Fruit fly (Drosophila melanogaster) whole organism, embryonic: Measurements from ENCODE around the gene Jhbp5.
A peak's percentile ranks its signal among the peaks of the same experiment; 100 is the strongest.

Experiments
- Bdp1 ChIP-seq: fragments of 200-800 bp; sonication (Bioruptor generic); optimal IDR thresholded peaks from 3 replicates; lab custom pipeline; 2016; ENCODE audit warnings: missing biosample characterization, missing genetic modification characterization
- CG11247 ChIP-seq: fragments of 200-800 bp; sonication (Bioruptor generic); IDR thresholded peaks from 2 replicates; pipeline ENCODE4 v1.3.6; 2022; ENCODE audit warnings: missing biosample characterization, missing genetic modification characterization
- CG11456 ChIP-seq: fragments of 200-800 bp; sonication (Bioruptor generic); IDR thresholded peaks from 3 replicates; pipeline ENCODE4 v1.3.6; 2022; ENCODE audit warnings: missing biosample characterization, missing genetic modification characterization
- CG17328 ChIP-seq: fragments of 200-800 bp; sonication (Bioruptor generic); IDR thresholded peaks from 2 replicates; pipeline ENCODE4 v1.3.6; 2022; ENCODE audit warnings: missing biosample characterization, missing genetic modification characterization
- CG17802 ChIP-seq: fragments of 200-800 bp; sonication (Bioruptor generic); optimal IDR thresholded peaks from 2 replicates; lab custom pipeline; 2018; ENCODE audit warnings: missing biosample characterization, mild to moderate bottlenecking, missing genetic modification characterization, moderate library complexity
- CG2889 ChIP-seq: fragments of 200-800 bp; sonication (Bioruptor generic); IDR thresholded peaks from 3 replicates; pipeline ENCODE4 v1.3.6; 2022; ENCODE audit warnings: missing biosample characterization, missing genetic modification characterization
- CG31388 ChIP-seq: fragments of 200-800 bp; sonication (Bioruptor generic); optimal IDR thresholded peaks from 2 replicates; lab custom pipeline; 2016; ENCODE audit warnings: missing biosample characterization, missing genetic modification characterization
- CG32772 ChIP-seq: fragments of 200-800 bp; sonication (Bioruptor generic); IDR thresholded peaks from 2 replicates; pipeline ENCODE4 v1.3.6; 2022; ENCODE audit warnings: missing biosample characterization, missing genetic modification characterization
- CG34376 ChIP-seq: fragments of 200-800 bp; sonication (Bioruptor generic); optimal IDR thresholded peaks from 2 replicates; lab custom pipeline; 2018; ENCODE audit warnings: missing biosample characterization, mild to moderate bottlenecking, missing genetic modification characterization
- CG4854 ChIP-seq: fragments of 200-800 bp; sonication (Bioruptor generic); optimal IDR thresholded peaks from 2 replicates; lab custom pipeline; 2016; ENCODE audit warnings: missing biosample characterization, missing genetic modification characterization, inconsistent platforms
- CG6272 ChIP-seq: fragments of 200-800 bp; sonication (Bioruptor generic); IDR thresholded peaks from 2 replicates; pipeline ENCODE4 v1.3.6; 2022; ENCODE audit warnings: missing biosample characterization, missing genetic modification characterization
- Dad ChIP-seq: fragments of 200-800 bp; sonication (Bioruptor generic); optimal IDR thresholded peaks from 3 replicates; lab custom pipeline; 2016; ENCODE audit warnings: missing biosample characterization, missing genetic modification characterization
- Deaf1 ChIP-seq: fragments of 200-800 bp; optimal IDR thresholded peaks from 3 replicates; lab custom pipeline; 2019; ENCODE audit warnings: missing biosample characterization, mild to moderate bottlenecking, missing genetic modification characterization, moderate library complexity
- Dip2 ChIP-seq: fragments of 200-800 bp; sonication (Bioruptor generic); IDR thresholded peaks from 2 replicates; pipeline ENCODE4 v1.3.6; 2022; ENCODE audit warnings: missing biosample characterization, missing genetic modification characterization
- Ets65A ChIP-seq: fragments of 200-800 bp; sonication (Bioruptor generic); peaks from one replicate; lab custom pipeline; 2016; ENCODE audit warnings: missing biosample characterization, missing genetic modification characterization
- Hey ChIP-seq: fragments of 200-800 bp; sonication (Bioruptor generic); optimal IDR thresholded peaks from 3 replicates; lab custom pipeline; 2018; ENCODE audit warnings: missing biosample characterization, mild to moderate bottlenecking, missing genetic modification characterization
- Hr3 ChIP-seq: fragments of 200-800 bp; sonication (Bioruptor generic); optimal IDR thresholded peaks from 3 replicates; lab custom pipeline; 2016; ENCODE audit warnings: missing biosample characterization, missing genetic modification characterization
- Kr ChIP-seq: fragments of 200-800 bp; sonication (Bioruptor generic); optimal IDR thresholded peaks from 2 replicates; lab custom pipeline; 2017; ENCODE audit warnings: missing biosample characterization, mild to moderate bottlenecking, missing genetic modification characterization
- MBD-R2 ChIP-seq: fragments of 200-800 bp; sonication (Bioruptor generic); IDR thresholded peaks from 2 replicates; pipeline ENCODE4 v1.3.6; 2022; ENCODE audit warnings: missing biosample characterization, missing genetic modification characterization
- Myb ChIP-seq: fragments of 200-800 bp; sonication (Bioruptor generic); optimal IDR thresholded peaks from 2 replicates; lab custom pipeline; 2016; ENCODE audit warnings: missing biosample characterization, missing genetic modification characterization
- Nf-YC ChIP-seq: fragments of 200-800 bp; optimal IDR thresholded peaks from 3 replicates; lab custom pipeline; 2019; ENCODE audit warnings: missing biosample characterization, mild to moderate bottlenecking, missing genetic modification characterization, moderate library complexity
- Ravus ChIP-seq: fragments of 200-800 bp; sonication (Bioruptor generic); IDR thresholded peaks from 2 replicates; pipeline ENCODE4 v1.3.6; 2022; ENCODE audit warnings: missing biosample characterization, missing genetic modification characterization
- ac ChIP-seq: fragments of 200-800 bp; sonication (Bioruptor generic); optimal IDR thresholded peaks from 3 replicates; lab custom pipeline; 2017; ENCODE audit warnings: missing biosample characterization, mild to moderate bottlenecking, missing genetic modification characterization
- cwo ChIP-seq: fragments of 200-800 bp; sonication (Bioruptor generic); optimal IDR thresholded peaks from 3 replicates; lab custom pipeline; 2017; ENCODE audit warnings: missing biosample characterization, missing genetic modification characterization, mild to moderate bottlenecking, moderate library complexity, missing genetic modification reagents
- exex ChIP-seq: fragments of 200-800 bp; sonication (Bioruptor generic); optimal IDR thresholded peaks from 4 replicates; lab custom pipeline; 2018; ENCODE audit warnings: missing biosample characterization, mild to moderate bottlenecking, missing genetic modification characterization, moderate library complexity
- fd64A ChIP-seq: fragments of 200-800 bp; sonication (Bioruptor generic); optimal IDR thresholded peaks from 3 replicates; lab custom pipeline; 2018; ENCODE audit warnings: missing biosample characterization, mild to moderate bottlenecking, missing genetic modification characterization
- fd96Cb ChIP-seq: fragments of 200-800 bp; sonication (Bioruptor generic); optimal IDR thresholded peaks from 2 replicates; lab custom pipeline; 2018; ENCODE audit warnings: missing biosample characterization, mild to moderate bottlenecking, missing genetic modification characterization, moderate library complexity
- grn ChIP-seq: fragments of 200-800 bp; sonication (Bioruptor generic); optimal IDR thresholded peaks from 3 replicates; lab custom pipeline; 2017; ENCODE audit warnings: missing biosample characterization, missing genetic modification characterization
- gro ChIP-seq: fragments of 200-800 bp; sonication (Bioruptor generic); optimal IDR thresholded peaks from 2 replicates; lab custom pipeline; 2016; ENCODE audit warnings: missing biosample characterization, missing genetic modification characterization
- lab ChIP-seq: fragments of 200-800 bp; sonication (Bioruptor generic); optimal IDR thresholded peaks from 3 replicates; lab custom pipeline; 2017; ENCODE audit warnings: missing biosample characterization, missing genetic modification characterization, mild to moderate bottlenecking, moderate library complexity, missing genetic modification reagents
- luna ChIP-seq: fragments of 200-800 bp; sonication (Bioruptor generic); optimal IDR thresholded peaks from 2 replicates; lab custom pipeline; 2016; ENCODE audit warnings: missing biosample characterization, missing genetic modification characterization
- mirr ChIP-seq: fragments of 200-800 bp; sonication (Bioruptor generic); optimal IDR thresholded peaks from 3 replicates; lab custom pipeline; 2018; ENCODE audit warnings: missing biosample characterization, mild to moderate bottlenecking, missing genetic modification characterization
- phol ChIP-seq: fragments of 200-800 bp; sonication (Bioruptor generic); optimal IDR thresholded peaks from 3 replicates; lab custom pipeline; 2018; ENCODE audit warnings: missing biosample characterization, mild to moderate bottlenecking, missing genetic modification characterization, moderate library complexity
- repo ChIP-seq: fragments of 200-800 bp; sonication (Bioruptor generic); optimal IDR thresholded peaks from 2 replicates; lab custom pipeline; 2016; ENCODE audit warnings: missing biosample characterization, missing genetic modification characterization
- ro ChIP-seq: fragments of 200-800 bp; sonication (Bioruptor generic); IDR thresholded peaks from 2 replicates; pipeline ENCODE4 v1.3.6; 2022; ENCODE audit warnings: missing biosample characterization, missing genetic modification characterization
- sd ChIP-seq: fragments of 200-800 bp; sonication (Bioruptor generic); optimal IDR thresholded peaks from 3 replicates; lab custom pipeline; 2018; ENCODE audit warnings: missing biosample characterization, mild to moderate bottlenecking, missing genetic modification characterization, moderate library complexity
- seq ChIP-seq: fragments of 200-800 bp; sonication (Bioruptor generic); IDR thresholded peaks from 2 replicates; pipeline ENCODE4 v1.3.6; 2022; ENCODE audit warnings: missing biosample characterization, missing genetic modification characterization
- slbo ChIP-seq: fragments of 200-800 bp; sonication (Bioruptor generic); IDR thresholded peaks from 2 replicates; pipeline ENCODE4 v1.3.6; 2022; ENCODE audit warnings: missing biosample characterization, missing genetic modification characterization
- sug ChIP-seq: fragments of 200-800 bp; optimal IDR thresholded peaks from 2 replicates; lab custom pipeline; 2019; ENCODE audit warnings: missing biosample characterization, mild to moderate bottlenecking, missing genetic modification characterization, moderate library complexity
- ttk ChIP-seq: fragments of 200-800 bp; sonication (Bioruptor generic); IDR thresholded peaks from 2 replicates; pipeline ENCODE4 v2.1.2; 2022; ENCODE audit warnings: missing biosample characterization, missing genetic modification characterization
- unpg ChIP-seq: fragments of 200-800 bp; sonication (Bioruptor generic); optimal IDR thresholded peaks from 3 replicates; lab custom pipeline; 2018; ENCODE audit warnings: missing biosample characterization, mild to moderate bottlenecking, missing genetic modification characterization, moderate library complexity
- wek ChIP-seq: fragments of 200-800 bp; sonication (Bioruptor generic); optimal IDR thresholded peaks from 3 replicates; lab custom pipeline; 2018; ENCODE audit warnings: missing biosample characterization, mild to moderate bottlenecking, missing genetic modification characterization, moderate library complexity
- wor ChIP-seq: fragments of 200-800 bp; sonication (Bioruptor generic); IDR thresholded peaks from 2 replicates; pipeline ENCODE4 v1.3.6; 2022; ENCODE audit warnings: missing biosample characterization, missing genetic modification characterization

Gene Jhbp5

dm6 chr3R:16010009-16010505 lies 35.9 kb downstream of the Jhbp5 start (continued):
- TF ChIP-seq Nf-YC (tag; lab: Kevin White, UChicago) (peak; percentile 89), MBD-R2 (GFP tag; lab: Robert Waterston, UW) (no peak), seq (GFP tag; lab: Robert Waterston, UW) (peak; percentile 25; the same call in 1 of the 2 replicates), CG32772 (GFP tag; lab: Robert Waterston, UW) (no peak), wor (GFP tag; lab: Robert Waterston, UW) (no peak), Bdp1 (no peak), phol (tag; lab: Kevin White, UChicago) (peak; percentile 67), CG17328 (no peak), CG2889 (no peak), fd96Cb (tag; lab: Kevin White, UChicago) (no peak), sug (tag; lab: Kevin White, UChicago) (peak; percentile 50), CG4854 (GFP tag; lab: Kevin White, UChicago) (no peak), luna (no peak), slbo (GFP tag; lab: Robert Waterston, UW) (no peak), Myb (GFP tag; lab: Kevin White, UChicago) (no peak), ro (GFP tag; lab: Robert Waterston, UW) (no peak), CG6272 (GFP tag; lab: Robert Waterston, UW) (no peak), Ets65A (GFP tag; lab: Kevin White, UChicago) (peak; percentile 78), CG11456 (GFP tag; lab: Robert Waterston, UW) (0 out of 3 replicates have a peak, but pooled peaks have one; percentile 54), unpg (GFP tag; lab: Kevin White, UChicago) (no peak), lab (GFP tag; lab: Kevin White, UChicago) (no peak), CG34376 (GFP tag; lab: Kevin White, UChicago) (peak; percentile 45), repo (GFP tag; lab: Kevin White, UChicago) (no peak), mirr (GFP tag; lab: Kevin White, UChicago) (peak; percentile 40), exex (tag; lab: Kevin White, UChicago) (peak; percentile 68), wek (GFP tag; lab: Kevin White, UChicago) (no peak), grn (GFP tag; lab: Kevin White, UChicago) (peak; percentile 78), gro (GFP tag; lab: Kevin White, UChicago) (no peak), cwo (GFP tag; lab: Kevin White, UChicago) (peak; percentile 46), Dad (GFP tag; lab: Kevin White, UChicago) (no peak), Kr (GFP tag; lab: Kevin White, UChicago) (no peak), fd64A (GFP tag; lab: Kevin White, UChicago) (no peak), CG11247 (GFP tag; lab: Robert Waterston, UW) (no peak), ttk (GFP tag; lab: Robert Waterston, UW) (peak; percentile 23; the same call in 1 of the 2 replicates), Deaf1 (tag; lab: Kevin White, UChicago) (no peak), Hey (tag; lab: Kevin White, UChicago) (no peak), ac (GFP tag; lab: Kevin White, UChicago) (no peak), Dip2 (GFP tag; lab: Robert Waterston, UW) (no peak), CG17802 (tag; lab: Kevin White, UChicago) (no peak), CG31388 (GFP tag; lab: Kevin White, UChicago) (no peak), Hr3 (GFP tag; lab: Kevin White, UChicago) (no peak), Ravus (GFP tag; lab: Robert Waterston, UW) (no peak), sd (tag; lab: Kevin White, UChicago) (peak; percentile 65)
